Fruit fly (Drosophila melanogaster) whole organism, embryonic: ENCODE results near the gene Tnks.

Experiments used
- Atf6 ChIP-seq: fragments of 200-800 bp; sonication (Bioruptor generic); IDR thresholded peaks from 2 replicates; pipeline ENCODE4 v1.3.6; 2022; ENCODE audit warnings: missing biosample characterization, missing genetic modification characterization
- B-H1 ChIP-seq: fragments of 200-800 bp; sonication (Bioruptor generic); IDR thresholded peaks from 3 replicates; pipeline ENCODE4 v1.3.6; 2022; ENCODE audit warnings: missing biosample characterization, missing genetic modification characterization
- Bgb ChIP-seq: fragments of 200-800 bp; sonication (Bioruptor generic); IDR thresholded peaks from 2 replicates; pipeline ENCODE4 v1.3.6; 2022; ENCODE audit warnings: missing biosample characterization, missing genetic modification characterization; ENCODE audit not compliant: partially characterized antibody
- CG1233 ChIP-seq: fragments of 200-800 bp; sonication (Bioruptor generic); optimal IDR thresholded peaks from 4 replicates; lab custom pipeline; 2018; ENCODE audit warnings: missing biosample characterization, mild to moderate bottlenecking, missing genetic modification characterization
- CG13775 ChIP-seq: fragments of 200-800 bp; sonication (Bioruptor generic); optimal IDR thresholded peaks from 3 replicates; lab custom pipeline; 2017; ENCODE audit warnings: missing biosample characterization, mild to moderate bottlenecking, missing genetic modification characterization
- CG13894 ChIP-seq: fragments of 200-800 bp; sonication (Bioruptor generic); optimal IDR thresholded peaks from 3 replicates; lab custom pipeline; 2018; ENCODE audit warnings: missing biosample characterization, mild to moderate bottlenecking, missing genetic modification characterization, moderate library complexity
- CG15696 ChIP-seq: fragments of 200-800 bp; sonication (Bioruptor generic); optimal IDR thresholded peaks from 2 replicates; lab custom pipeline; 2019; ENCODE audit warnings: missing biosample characterization, mild to moderate bottlenecking, missing genetic modification characterization, moderate library complexity
- CG16815 ChIP-seq: fragments of 200-800 bp; sonication (Bioruptor generic); optimal IDR thresholded peaks from 3 replicates; lab custom pipeline; 2017; ENCODE audit warnings: missing biosample characterization, mild to moderate bottlenecking, missing genetic modification characterization
- CG17359 ChIP-seq: fragments of 200-800 bp; sonication (Bioruptor generic); optimal IDR thresholded peaks from 3 replicates; lab custom pipeline; 2018; ENCODE audit warnings: missing biosample characterization, mild to moderate bottlenecking, missing genetic modification characterization, moderate library complexity
- CG18262 ChIP-seq: fragments of 200-800 bp; optimal IDR thresholded peaks from 3 replicates; lab custom pipeline; 2019; ENCODE audit warnings: missing biosample characterization, mild to moderate bottlenecking, missing genetic modification characterization, moderate library complexity
- CG32532 ChIP-seq: fragments of 200-800 bp; sonication (Bioruptor generic); IDR thresholded peaks from 2 replicates; pipeline ENCODE4 v1.3.6; 2022; ENCODE audit warnings: missing biosample characterization, missing genetic modification characterization
- CG34224 ChIP-seq: fragments of 200-800 bp; sonication (Bioruptor generic); IDR thresholded peaks from 3 replicates; pipeline ENCODE4 v1.3.6; 2022; ENCODE audit warnings: missing biosample characterization, missing genetic modification characterization; ENCODE audit not compliant: partially characterized antibody
- CG34376 ChIP-seq: fragments of 200-800 bp; sonication (Bioruptor generic); optimal IDR thresholded peaks from 2 replicates; lab custom pipeline; 2018; ENCODE audit warnings: missing biosample characterization, mild to moderate bottlenecking, missing genetic modification characterization
- CG3838 ChIP-seq: fragments of 200-800 bp; sonication (Bioruptor generic); optimal IDR thresholded peaks from 3 replicates; lab custom pipeline; 2016; ENCODE audit warnings: missing biosample characterization, missing genetic modification characterization
- CG3995 ChIP-seq: fragments of 200-800 bp; sonication (Bioruptor generic); optimal IDR thresholded peaks from 3 replicates; lab custom pipeline; 2016; ENCODE audit warnings: missing biosample characterization, missing genetic modification characterization
- CG4424 ChIP-seq: fragments of 200-800 bp; sonication (Bioruptor generic); optimal IDR thresholded peaks from 3 replicates; lab custom pipeline; 2016; ENCODE audit warnings: missing biosample characterization, missing genetic modification characterization
- CG5180 ChIP-seq: fragments of 200-800 bp; sonication (Bioruptor generic); optimal IDR thresholded peaks from 3 replicates; lab custom pipeline; 2017; ENCODE audit warnings: missing biosample characterization, missing genetic modification characterization, mild to moderate bottlenecking, moderate library complexity, missing genetic modification reagents
- CG6683 ChIP-seq: fragments of 200-800 bp; sonication (Bioruptor generic); optimal IDR thresholded peaks from 2 replicates; lab custom pipeline; 2017; ENCODE audit warnings: missing biosample characterization, mild to moderate bottlenecking, missing genetic modification characterization, missing genetic modification reagents
- CG8089 ChIP-seq: fragments of 200-800 bp; sonication (Bioruptor generic); optimal IDR thresholded peaks from 3 replicates; lab custom pipeline; 2016; ENCODE audit warnings: missing biosample characterization, missing genetic modification characterization
- CTCF ChIP-seq: fragments of 200-800 bp; sonication (Bioruptor generic); optimal IDR thresholded peaks from 2 replicates; lab custom pipeline; 2017; ENCODE audit warnings: missing biosample characterization, mild to moderate bottlenecking, missing genetic modification characterization, moderate library complexity
- Chrac-16 ChIP-seq: fragments of 200-800 bp; sonication (Bioruptor generic); optimal IDR thresholded peaks from 3 replicates; lab custom pipeline; 2016; ENCODE audit warnings: missing biosample characterization, missing genetic modification characterization
- Dek ChIP-seq: fragments of 200-800 bp; sonication (Bioruptor generic); optimal IDR thresholded peaks from 3 replicates; lab custom pipeline; 2019; ENCODE audit warnings: missing biosample characterization, mild to moderate bottlenecking, missing genetic modification characterization, moderate library complexity
- Elba2 ChIP-seq: fragments of 200-800 bp; sonication (Bioruptor generic); optimal IDR thresholded peaks from 3 replicates; lab custom pipeline; 2016; ENCODE audit warnings: missing biosample characterization, missing genetic modification characterization
- HHEX ChIP-seq: fragments of 200-800 bp; sonication (Bioruptor generic); optimal IDR thresholded peaks from 3 replicates; lab custom pipeline; 2017; ENCODE audit warnings: missing biosample characterization, mild to moderate bottlenecking, missing genetic modification characterization, missing genetic modification reagents
- Hr78 ChIP-seq, 2 experiments: fragments of 200-800 bp in 1 of 2; fragments of >200 bp in 1 of 2; sonication (Bioruptor generic) in 1 of 2; optimal IDR thresholded peaks; 2 replicates each; lab custom pipeline; 2017 to 2019; ENCODE audit warnings: missing biosample characterization in 2 of 2, missing genetic modification characterization in 2 of 2, mild to moderate bottlenecking in 1 of 2, moderate library complexity in 1 of 2
- Jarid2 ChIP-seq: fragments of 200-800 bp; sonication (Bioruptor generic); optimal IDR thresholded peaks from 3 replicates; lab custom pipeline; 2017; ENCODE audit warnings: mild to moderate bottlenecking, missing biosample characterization, missing genetic modification reagents, missing genetic modification characterization
- Meics ChIP-seq: fragments of 200-800 bp; sonication (Bioruptor generic); optimal IDR thresholded peaks from 2 replicates; lab custom pipeline; 2017; ENCODE audit warnings: missing biosample characterization, mild to moderate bottlenecking, missing genetic modification characterization
- Myb ChIP-seq: fragments of 200-800 bp; sonication (Bioruptor generic); optimal IDR thresholded peaks from 2 replicates; lab custom pipeline; 2016; ENCODE audit warnings: missing biosample characterization, missing genetic modification characterization
- Nf-YC ChIP-seq: fragments of 200-800 bp; optimal IDR thresholded peaks from 3 replicates; lab custom pipeline; 2019; ENCODE audit warnings: missing biosample characterization, mild to moderate bottlenecking, missing genetic modification characterization, moderate library complexity
- Sin3A ChIP-seq: fragments of >200 bp; optimal IDR thresholded peaks from 2 replicates; lab custom pipeline; 2018
- Spps ChIP-seq: fragments of 200-800 bp; sonication (Bioruptor generic); optimal IDR thresholded peaks from 2 replicates; lab custom pipeline; 2018; ENCODE audit warnings: missing biosample characterization, mild to moderate bottlenecking, missing genetic modification characterization
- YL-1 ChIP-seq: fragments of 200-800 bp; sonication (Bioruptor generic); optimal IDR thresholded peaks from 3 replicates; lab custom pipeline; 2017; ENCODE audit warnings: missing biosample characterization, mild to moderate bottlenecking, missing genetic modification characterization
- abd-A ChIP-seq: fragments of 200-800 bp; sonication (Bioruptor generic); optimal IDR thresholded peaks from 3 replicates; lab custom pipeline; 2019; ENCODE audit warnings: missing biosample characterization, mild to moderate bottlenecking, missing genetic modification characterization, moderate library complexity
- cg ChIP-seq: fragments of 200-800 bp; sonication (Bioruptor generic); optimal IDR thresholded peaks from 3 replicates; lab custom pipeline; 2019; ENCODE audit warnings: missing biosample characterization, mild to moderate bottlenecking, missing genetic modification characterization, moderate library complexity
- fu2 ChIP-seq: fragments of 200-800 bp; sonication (Bioruptor generic); optimal IDR thresholded peaks from 2 replicates; lab custom pipeline; 2016; ENCODE audit warnings: missing biosample characterization, missing genetic modification characterization
- gcm ChIP-seq: fragments of 200-800 bp; sonication (Bioruptor generic); optimal IDR thresholded peaks from 2 replicates; lab custom pipeline; 2019; ENCODE audit warnings: missing biosample characterization, mild to moderate bottlenecking, missing genetic modification characterization, moderate library complexity
- gfzf ChIP-seq: fragments of 200-800 bp; sonication (Bioruptor generic); optimal IDR thresholded peaks from 2 replicates; lab custom pipeline; 2016; ENCODE audit warnings: missing biosample characterization, mild to moderate bottlenecking, missing genetic modification characterization, moderate library complexity
- gro ChIP-seq: fragments of 200-800 bp; sonication (Bioruptor generic); optimal IDR thresholded peaks from 2 replicates; lab custom pipeline; 2016; ENCODE audit warnings: missing biosample characterization, missing genetic modification characterization
- hth ChIP-seq: fragments of >200 bp; optimal IDR thresholded peaks from 2 replicates; lab custom pipeline; 2017; ENCODE audit warnings: inconsistent platforms
- knrl ChIP-seq: fragments of 200-800 bp; sonication (Bioruptor generic); IDR thresholded peaks from 3 replicates; pipeline ENCODE4 v1.3.6; 2022; ENCODE audit warnings: missing biosample characterization, missing genetic modification characterization; ENCODE audit not compliant: partially characterized antibody
- lmd ChIP-seq: fragments of 200-800 bp; sonication (Bioruptor generic); IDR thresholded peaks from 2 replicates; pipeline ENCODE4 v1.3.6; 2022; ENCODE audit warnings: missing biosample characterization, missing genetic modification characterization
- mirr ChIP-seq: fragments of 200-800 bp; sonication (Bioruptor generic); optimal IDR thresholded peaks from 3 replicates; lab custom pipeline; 2018; ENCODE audit warnings: missing biosample characterization, mild to moderate bottlenecking, missing genetic modification characterization
- nau ChIP-seq: fragments of 200-800 bp; sonication (Bioruptor generic); optimal IDR thresholded peaks from 3 replicates; lab custom pipeline; 2017; ENCODE audit warnings: missing biosample characterization, mild to moderate bottlenecking, missing genetic modification characterization, missing genetic modification reagents
- pb ChIP-seq: fragments of 200-800 bp; sonication (Bioruptor generic); optimal IDR thresholded peaks from 3 replicates; lab custom pipeline; 2016; ENCODE audit warnings: missing biosample characterization, missing genetic modification characterization
- phol ChIP-seq: fragments of 200-800 bp; sonication (Bioruptor generic); optimal IDR thresholded peaks from 3 replicates; lab custom pipeline; 2018; ENCODE audit warnings: missing biosample characterization, mild to moderate bottlenecking, missing genetic modification characterization, moderate library complexity
- sima ChIP-seq: fragments of 200-800 bp; sonication (Bioruptor generic); optimal IDR thresholded peaks from 2 replicates; lab custom pipeline; 2016; ENCODE audit warnings: missing biosample characterization, missing genetic modification characterization
- slbo ChIP-seq: fragments of 200-800 bp; sonication (Bioruptor generic); IDR thresholded peaks from 2 replicates; pipeline ENCODE4 v1.3.6; 2022; ENCODE audit warnings: missing biosample characterization, missing genetic modification characterization
- sob ChIP-seq: fragments of 200-800 bp; sonication (Bioruptor generic); IDR thresholded peaks from 2 replicates; pipeline ENCODE4 v1.3.6; 2022; ENCODE audit warnings: missing biosample characterization, missing genetic modification characterization
- stwl ChIP-seq: fragments of 200-800 bp; sonication (Bioruptor generic); optimal IDR thresholded peaks from 3 replicates; lab custom pipeline; 2018; ENCODE audit warnings: missing biosample characterization, mild to moderate bottlenecking, missing genetic modification characterization, moderate library complexity
- trem ChIP-seq: fragments of 200-800 bp; optimal IDR thresholded peaks from 3 replicates; lab custom pipeline; 2019; ENCODE audit warnings: missing biosample characterization, mild to moderate bottlenecking, missing genetic modification characterization, moderate library complexity

The Tnks gene

DNA sequence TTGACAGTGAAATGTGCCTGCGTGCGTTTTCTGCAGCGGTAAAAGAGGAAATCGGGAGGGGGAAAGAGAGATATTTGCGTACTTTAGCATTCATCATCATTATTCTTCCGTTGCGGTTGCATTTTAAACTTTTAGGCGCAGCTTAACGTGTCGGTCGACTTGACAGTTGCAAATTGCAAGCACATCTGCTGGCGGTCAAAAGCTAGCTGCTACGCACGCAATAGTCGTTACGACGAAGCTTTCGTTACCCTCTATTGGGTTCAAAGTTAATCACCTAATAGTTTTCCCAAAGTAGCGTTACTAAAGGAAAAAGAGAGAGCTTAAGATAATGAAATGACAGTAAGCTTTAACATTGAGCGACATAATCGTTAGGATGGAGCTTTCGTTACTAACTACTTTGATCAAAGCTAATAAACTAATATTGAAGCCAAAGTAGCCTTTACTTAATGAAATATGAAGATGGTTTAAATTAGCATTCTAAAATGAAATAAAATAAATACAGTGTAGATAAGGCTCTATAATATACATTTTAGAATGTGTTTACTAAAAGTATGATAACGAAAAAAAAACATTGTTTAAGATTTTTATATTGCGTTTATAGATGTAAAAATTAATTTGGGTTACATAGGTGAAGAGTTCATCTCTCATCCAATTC is 8.9 kb downstream of the Tnks start (continued):
- TF ChIP-seq HHEX (GFP tag; lab: Kevin White, UChicago), result no peak
- TF ChIP-seq gcm, result no peak
- TF ChIP-seq sob (GFP tag; lab: Robert Waterston, UW), result 0 out of 2 replicates have a peak, but pooled peaks have one; percentile 23
- no peak for TF ChIP-seq Chrac-16 (GFP tag; lab: Kevin White, UChicago)
- TF ChIP-seq B-H1 (GFP tag; lab: Robert Waterston, UW), result no peak
- TF ChIP-seq Elba2 (GFP tag; lab: Kevin White, UChicago), result no peak
- no peak for TF ChIP-seq gro (GFP tag; lab: Kevin White, UChicago)
- TF ChIP-seq abd-A (tag; lab: Kevin White, UChicago), result peak; percentile 98
- TF ChIP-seq Sin3A (lab: Kevin White, UChicago), result no peak
- TF ChIP-seq Hr78 (GFP tag; optimal IDR thresholded peaks at IDR 0.05; lab: Kevin White, UChicago), result peak in 1 of 2 experiments; percentile 99
- TF ChIP-seq CG15696 (tag; lab: Kevin White, UChicago), result no peak
- no peak for TF ChIP-seq CG6683
- TF ChIP-seq knrl, result 0 out of 3 replicates have a peak, but pooled peaks have one; percentile 26
- TF ChIP-seq nau (GFP tag; lab: Kevin White, UChicago), result no peak
- TF ChIP-seq stwl, result no peak
- peak; percentile 5 for TF ChIP-seq pb (GFP tag; lab: Kevin White, UChicago)
- peak; percentile 30 for TF ChIP-seq gfzf (GFP tag; lab: Kevin White, UChicago)
- peak; percentile 20; the same call in 1 of the 3 replicates for TF ChIP-seq CG34224 (GFP tag; lab: Robert Waterston, UW)
- no peak for TF ChIP-seq fu2
- no peak for TF ChIP-seq Atf6 (GFP tag; lab: Robert Waterston, UW)
- peak; percentile 93 for TF ChIP-seq Meics (GFP tag; lab: Kevin White, UChicago)
- no peak for TF ChIP-seq CG13775 (GFP tag; lab: Kevin White, UChicago)
- TF ChIP-seq slbo (GFP tag; lab: Robert Waterston, UW), result no peak
- no peak for TF ChIP-seq trem (tag; lab: Kevin White, UChicago)
- TF ChIP-seq mirr, result peak; percentile 68
- no peak for TF ChIP-seq phol (tag; lab: Kevin White, UChicago)
- TF ChIP-seq CG3995 (GFP tag; lab: Kevin White, UChicago), result peak; percentile 41
- TF ChIP-seq CG17359 (tag; lab: Kevin White, UChicago), result no peak
- no peak for TF ChIP-seq CG3838
- TF ChIP-seq Nf-YC, result peak; percentile 18
- TF ChIP-seq Dek (tag; lab: Kevin White, UChicago), result peak; percentile 5
- no peak for TF ChIP-seq CG4424 (GFP tag; lab: Kevin White, UChicago)
- TF ChIP-seq cg (GFP tag; lab: Kevin White, UChicago), result no peak
- no peak for TF ChIP-seq hth (lab: Kevin White, UChicago)
- TF ChIP-seq YL-1 (GFP tag; lab: Kevin White, UChicago), result no peak
- TF ChIP-seq CG5180 (GFP tag; lab: Kevin White, UChicago), result no peak
- TF ChIP-seq CG32532 (GFP tag; lab: Robert Waterston, UW), result peak; percentile 36; the same call in 1 of the 2 replicates
- TF ChIP-seq Bgb (GFP tag; lab: Robert Waterston, UW), result peak; percentile 38; the same call in 1 of the 2 replicates
- TF ChIP-seq CTCF, result peak; percentile 71
- no peak for TF ChIP-seq CG8089 (GFP tag; lab: Kevin White, UChicago)
- no peak for TF ChIP-seq Spps (tag; lab: Kevin White, UChicago)
- TF ChIP-seq lmd (GFP tag; lab: Robert Waterston, UW), result no peak
- TF ChIP-seq CG34376 (GFP tag; lab: Kevin White, UChicago), result no peak
- peak; percentile 74 for TF ChIP-seq CG13894
- no peak for TF ChIP-seq CG1233 (GFP tag; lab: Kevin White, UChicago)
- TF ChIP-seq CG18262 (tag; lab: Kevin White, UChicago), result no peak
- TF ChIP-seq Myb, result peak; percentile 90
- TF ChIP-seq sima (GFP tag; lab: Kevin White, UChicago), result no peak
- no peak for TF ChIP-seq Jarid2 (GFP tag; lab: Kevin White, UChicago)
- no peak for TF ChIP-seq CG16815 (GFP tag; lab: Kevin White, UChicago)
